Worm (Caenorhabditis elegans): ENCODE data around the gene fbxb-85.

fbxb-85 gene

DNA sequence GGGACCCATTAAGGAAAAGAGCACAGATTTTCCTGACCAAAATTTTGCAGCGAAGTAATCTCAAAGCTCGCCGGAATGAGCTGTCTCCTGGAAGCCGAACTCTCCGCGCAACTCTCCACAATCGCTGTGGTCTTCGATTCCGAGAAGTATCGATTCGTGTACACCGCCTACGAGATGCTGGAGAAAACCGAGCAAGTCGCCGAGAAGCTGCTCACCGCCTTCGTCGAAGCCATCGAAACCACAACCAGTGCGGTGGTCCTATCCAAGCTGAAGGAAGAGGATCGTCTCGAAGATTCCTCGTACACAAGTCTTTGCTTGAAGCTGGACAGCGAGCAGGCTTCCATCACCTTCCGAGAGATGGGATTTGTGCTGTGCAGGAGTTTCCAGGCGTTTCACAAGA lies 22.1 kb upstream of the fbxb-85 start:
- TF ChIP-seq mab-5 (tag; optimal IDR thresholded peaks at IDR 0.05) (no peak), R02D3.7 (tag; optimal IDR thresholded peaks at IDR 0.05) (no peak), nhr-12 (tag; optimal IDR thresholded peaks at IDR 0.05) (no peak), nhr-25 (tag; optimal IDR thresholded peaks at IDR 0.05) (no peak), ztf-1 (GFP tag; conservative IDR thresholded peaks at IDR 0.05) (no peak)

DNA sequence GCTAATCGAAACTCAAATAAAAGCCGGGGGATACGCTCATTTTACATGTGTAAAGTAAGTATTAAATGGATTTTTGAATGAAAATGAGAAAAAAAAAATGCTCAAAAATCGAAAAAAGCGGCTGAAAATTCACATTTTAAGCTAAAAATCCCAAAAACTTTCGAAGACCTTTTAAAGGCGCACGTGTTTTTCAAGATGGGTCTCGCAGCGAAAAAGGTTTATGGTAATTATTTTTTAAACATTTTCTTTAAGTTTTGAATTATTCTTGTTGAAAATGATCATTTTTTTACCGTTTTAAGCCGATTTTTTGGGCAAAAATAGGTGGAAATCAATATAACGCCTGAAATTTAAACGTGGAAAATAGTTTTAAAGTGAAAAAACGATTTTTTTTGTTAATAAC lies 21.4 kb upstream of the fbxb-85 start:
- TF ChIP-seq unc-39 (tag; optimal IDR thresholded peaks at IDR 0.05) (no peak), unc-55 (GFP tag; optimal IDR thresholded peaks at IDR 0.05) (no peak), alr-1 (tag; optimal IDR thresholded peaks at IDR 0.05) (no peak), nhr-25 (tag; optimal IDR thresholded peaks at IDR 0.05) (no peak), nhr-6 (tag; optimal IDR thresholded peaks at IDR 0.05) (no peak), F13H6.1 (tag; optimal IDR thresholded peaks at IDR 0.05) (no peak), sem-4 (tag; optimal IDR thresholded peaks at IDR 0.05) (no peak), fos-1 (tag; optimal IDR thresholded peaks at IDR 0.05) (no peak), lin-11 (tag; optimal IDR thresholded peaks at IDR 0.05) (no peak), nhr-237 (tag; optimal IDR thresholded peaks at IDR 0.05) (no peak), mbf-1 (tag; optimal IDR thresholded peaks at IDR 0.05) (no peak), lin-13 (GFP tag; optimal IDR thresholded peaks at IDR 0.05) (no peak), dmd-4 (tag; optimal IDR thresholded peaks at IDR 0.05) (no peak), sma-9 (GFP tag; optimal IDR thresholded peaks at IDR 0.05) (no peak), sma-9 (tag; optimal IDR thresholded peaks at IDR 0.05) (no peak), R02D3.7 (tag; optimal IDR thresholded peaks at IDR 0.05) (no peak), ztf-1 (GFP tag; conservative IDR thresholded peaks at IDR 0.05) (no peak), elt-3 (tag; optimal IDR thresholded peaks at IDR 0.05) (no peak)

DNA sequence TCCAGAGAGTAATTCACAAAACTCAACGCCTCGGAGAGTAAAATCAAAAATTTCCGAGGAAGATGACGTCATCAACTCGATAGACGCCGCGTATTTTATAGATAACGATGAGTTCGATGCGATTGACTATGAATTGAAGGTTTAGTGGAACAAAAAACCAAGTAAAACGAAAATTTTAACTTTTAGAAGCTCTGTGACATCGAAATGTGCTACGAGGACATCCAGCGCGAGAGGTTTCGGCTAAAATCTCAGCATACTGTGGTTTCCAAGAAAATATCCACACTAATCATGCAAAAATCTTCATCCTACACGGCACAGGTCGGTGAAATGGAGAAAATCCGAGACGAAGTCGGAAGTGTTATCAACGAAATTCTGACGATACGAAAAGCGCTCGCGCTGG lies 20.8 kb upstream of the fbxb-85 start:
- no peak for TF ChIP-seq blmp-1 (tag; optimal IDR thresholded peaks at IDR 0.05; ENCODE audit: insufficient read depth)
- no peak for TF ChIP-seq alr-1 (tag; optimal IDR thresholded peaks at IDR 0.05)
- no peak for TF ChIP-seq nhr-129 (tag; optimal IDR thresholded peaks at IDR 0.05)
- TF ChIP-seq crh-2 (tag; optimal IDR thresholded peaks at IDR 0.05), result no peak
- TF ChIP-seq nhr-23 (tag; optimal IDR thresholded peaks at IDR 0.05), result no peak
- no peak for TF ChIP-seq peb-1 (tag; optimal IDR thresholded peaks at IDR 0.05)
- no peak for TF ChIP-seq lin-13 (GFP tag; optimal IDR thresholded peaks at IDR 0.05)
- no peak for TF ChIP-seq gmeb-1 (tag; optimal IDR thresholded peaks at IDR 0.05)
- no peak for TF ChIP-seq ztf-1 (GFP tag; conservative IDR thresholded peaks at IDR 0.05)
- TF ChIP-seq elt-3 (tag; optimal IDR thresholded peaks at IDR 0.05), result no peak
- no peak for TF ChIP-seq C34F6.9 (tag; optimal IDR thresholded peaks at IDR 0.05)
- TF ChIP-seq ztf-4 (tag; optimal IDR thresholded peaks at IDR 0.05), result no peak
- no peak for TF ChIP-seq lsy-2 (tag; optimal IDR thresholded peaks at IDR 0.05)
- TF ChIP-seq ceh-16 (tag; optimal IDR thresholded peaks at IDR 0.05), result no peak
- TF ChIP-seq nhr-25 (tag; optimal IDR thresholded peaks at IDR 0.05), result no peak
- TF ChIP-seq lin-39 (tag; optimal IDR thresholded peaks at IDR 0.05), result no peak

DNA sequence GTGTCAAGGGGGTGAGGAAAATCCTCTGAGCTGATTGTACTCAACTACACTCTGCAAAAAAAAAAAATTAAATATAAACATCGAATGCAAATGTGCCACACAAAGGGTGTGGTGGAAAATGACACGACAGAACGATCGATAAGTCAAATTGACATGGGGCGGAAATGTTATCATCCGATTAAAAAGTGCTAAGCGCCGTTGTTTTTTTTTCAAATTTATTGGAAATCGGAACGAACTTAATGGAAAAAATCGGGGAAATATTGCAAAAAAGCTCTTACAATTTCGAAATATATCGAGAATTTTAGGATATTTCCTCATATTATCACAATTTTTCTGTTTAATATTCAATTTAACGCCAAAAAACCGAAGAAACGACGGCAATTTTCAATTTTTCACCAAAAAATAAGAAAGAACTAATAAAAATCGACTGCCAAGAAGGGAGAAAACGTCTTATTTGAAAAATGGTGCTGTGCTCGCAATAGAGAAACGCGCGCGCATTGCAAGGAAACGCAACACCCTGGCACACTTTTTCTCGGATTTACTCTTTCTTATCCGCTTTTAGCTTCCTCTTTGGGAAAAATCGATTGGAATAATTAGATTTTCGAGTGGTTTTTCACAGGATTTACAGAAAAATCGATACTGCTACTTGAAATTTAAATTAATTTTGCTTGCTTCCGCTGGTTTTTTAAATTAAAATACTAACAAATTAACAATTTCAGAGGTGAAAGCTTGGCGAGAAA lies 20.1 kb upstream of the fbxb-85 start, which contains the start of the genes cey-4 and vps-50:
Gene cey-4 (minus strand): TSS at position 51 of the 740 bp plus-strand sequence.
Gene vps-50 (plus strand): TSS at position 541 of the 740 bp plus-strand sequence.
- TF ChIP-seq zag-1 (tag; optimal IDR thresholded peaks at IDR 0.05) (peak; percentile 7), lsy-2 (tag; optimal IDR thresholded peaks at IDR 0.05) (peak in 1 of 2 experiments; percentile 56), nhr-129 (tag; optimal IDR thresholded peaks at IDR 0.05) (peak; percentile 71), sma-3 (GFP tag; optimal IDR thresholded peaks at IDR 0.05) (no peak), Y55F3AM.14 (GFP tag; optimal IDR thresholded peaks at IDR 0.05) (no peak), sma-9 (GFP tag; optimal IDR thresholded peaks at IDR 0.05) (no peak), sma-9 (tag; optimal IDR thresholded peaks at IDR 0.05) (no peak), unc-55 (GFP tag; optimal IDR thresholded peaks at IDR 0.05) (peak; percentile 81), C34F6.9 (tag; optimal IDR thresholded peaks at IDR 0.05) (peak; percentile 50)

DNA sequence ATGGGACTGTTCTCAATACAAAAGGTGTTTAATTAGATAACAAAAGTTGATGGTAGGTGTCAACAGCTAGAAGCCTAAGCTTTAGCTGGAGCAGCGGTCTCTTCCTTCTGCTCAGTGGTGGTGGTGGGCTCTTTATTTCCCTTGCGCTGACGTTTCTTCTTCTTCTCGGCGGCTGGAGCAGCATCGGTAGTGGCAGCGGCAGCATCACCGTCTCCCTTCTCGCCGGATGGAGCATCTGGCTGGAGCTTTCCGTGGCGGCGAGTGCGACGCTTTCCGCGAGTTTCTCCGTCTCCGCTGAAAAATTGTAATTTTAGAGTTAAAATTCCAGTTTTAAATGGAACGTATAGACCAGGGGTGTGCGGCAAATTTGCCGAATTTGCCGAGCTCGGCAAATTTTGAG lies 18.3 kb upstream of the fbxb-85 start:
- TF ChIP-seq crh-2 (tag; optimal IDR thresholded peaks at IDR 0.05) (no peak), lin-11 (tag; optimal IDR thresholded peaks at IDR 0.05) (no peak), nhr-12 (tag; optimal IDR thresholded peaks at IDR 0.05) (no peak), mab-5 (tag; optimal IDR thresholded peaks at IDR 0.05) (no peak), nhr-77 (tag; optimal IDR thresholded peaks at IDR 0.05) (no peak), lsy-2 (tag; optimal IDR thresholded peaks at IDR 0.05) (no peak), nhr-21 (tag; optimal IDR thresholded peaks at IDR 0.05) (no peak)
